Fruit fly (Drosophila melanogaster) whole organism, embryonic: Measurements from ENCODE around the gene Tom40.
A peak's percentile ranks its signal among the peaks of the same experiment; 100 is the strongest.

ENCODE experiments used
- ATbp ChIP-seq: fragments of 200-800 bp; sonication (Bioruptor generic); optimal IDR thresholded peaks from 2 replicates; lab custom pipeline; 2017; ENCODE audit warnings: missing biosample characterization, mild to moderate bottlenecking, missing genetic modification characterization, missing genetic modification reagents
- Adf1 ChIP-seq: fragments of 200-800 bp; sonication (Bioruptor generic); IDR thresholded peaks from 2 replicates; pipeline ENCODE4 v1.3.6; 2022; ENCODE audit warnings: missing biosample characterization, missing genetic modification characterization
- Atf3 ChIP-seq: fragments of 200-800 bp; sonication (Bioruptor generic); optimal IDR thresholded peaks from 3 replicates; lab custom pipeline; 2016; ENCODE audit warnings: missing biosample characterization, missing genetic modification characterization
- CG10267 ChIP-seq: fragments of 200-800 bp; sonication (Bioruptor generic); optimal IDR thresholded peaks from 2 replicates; lab custom pipeline; 2018; ENCODE audit warnings: missing biosample characterization, mild to moderate bottlenecking, missing genetic modification characterization, moderate library complexity
- CG11247 ChIP-seq: fragments of 200-800 bp; sonication (Bioruptor generic); IDR thresholded peaks from 2 replicates; pipeline ENCODE4 v1.3.6; 2022; ENCODE audit warnings: missing biosample characterization, missing genetic modification characterization
- CG12219 ChIP-seq: fragments of 200-800 bp; sonication (Bioruptor generic); optimal IDR thresholded peaks from 3 replicates; lab custom pipeline; 2018; ENCODE audit warnings: missing biosample characterization, mild to moderate bottlenecking, missing genetic modification characterization
- CG1233 ChIP-seq: fragments of 200-800 bp; sonication (Bioruptor generic); optimal IDR thresholded peaks from 4 replicates; lab custom pipeline; 2018; ENCODE audit warnings: missing biosample characterization, mild to moderate bottlenecking, missing genetic modification characterization
- CG12769 ChIP-seq: fragments of 200-800 bp; sonication (Bioruptor generic); optimal IDR thresholded peaks from 2 replicates; lab custom pipeline; 2019; ENCODE audit warnings: missing biosample characterization, mild to moderate bottlenecking, missing genetic modification characterization, moderate library complexity
- CG13287 ChIP-seq: fragments of 200-800 bp; sonication (Bioruptor generic); IDR thresholded peaks from 2 replicates; pipeline ENCODE4 v1.3.6; 2022; ENCODE audit warnings: missing biosample characterization, missing genetic modification characterization; ENCODE audit not compliant: partially characterized antibody
- CG15011 ChIP-seq: fragments of 200-800 bp; sonication (Bioruptor generic); optimal IDR thresholded peaks from 3 replicates; lab custom pipeline; 2018; ENCODE audit warnings: missing biosample characterization, mild to moderate bottlenecking, missing genetic modification characterization
- CG17359 ChIP-seq: fragments of 200-800 bp; sonication (Bioruptor generic); optimal IDR thresholded peaks from 3 replicates; lab custom pipeline; 2018; ENCODE audit warnings: missing biosample characterization, mild to moderate bottlenecking, missing genetic modification characterization, moderate library complexity
- CG30431 ChIP-seq: fragments of 200-800 bp; sonication (Bioruptor generic); optimal IDR thresholded peaks from 2 replicates; lab custom pipeline; 2017; ENCODE audit warnings: missing biosample characterization, missing genetic modification characterization
- CG3163 ChIP-seq: fragments of 200-800 bp; sonication (Bioruptor generic); optimal IDR thresholded peaks from 3 replicates; lab custom pipeline; 2016; ENCODE audit warnings: missing biosample characterization, missing genetic modification characterization
- CG4360 ChIP-seq: fragments of 200-800 bp; sonication (Bioruptor generic); IDR thresholded peaks from 2 replicates; pipeline ENCODE4 v1.3.6; 2022; ENCODE audit warnings: missing biosample characterization, missing genetic modification characterization
- CG4730 ChIP-seq: fragments of 200-800 bp; sonication (Bioruptor generic); IDR thresholded peaks from 2 replicates; pipeline ENCODE4 v1.3.6; 2022; ENCODE audit warnings: missing biosample characterization, missing genetic modification characterization
- CG8290 ChIP-seq, 3 experiments: fragments of 200-800 bp; sonication (Bioruptor generic); optimal IDR thresholded peaks; 2 replicates each; lab custom pipeline; 2016 to 2019; ENCODE audit warnings: missing biosample characterization in 3 of 3, missing genetic modification characterization in 3 of 3, mild to moderate bottlenecking in 2 of 3, moderate library complexity in 1 of 3
- CG8478 ChIP-seq: fragments of >200 bp; optimal IDR thresholded peaks from 2 replicates; lab custom pipeline; 2018
- Drgx ChIP-seq: fragments of 200-800 bp; sonication (Bioruptor generic); IDR thresholded peaks from 2 replicates; pipeline ENCODE4 v1.3.6; 2022; ENCODE audit warnings: missing biosample characterization, missing genetic modification characterization
- Fer1 ChIP-seq: fragments of 200-800 bp; sonication (Bioruptor generic); optimal IDR thresholded peaks from 2 replicates; lab custom pipeline; 2017; ENCODE audit warnings: missing biosample characterization, mild to moderate bottlenecking, missing genetic modification characterization
- HLHmδ ChIP-seq: fragments of 200-800 bp; sonication (Bioruptor generic); optimal IDR thresholded peaks from 2 replicates; lab custom pipeline; 2018; ENCODE audit warnings: missing biosample characterization, mild to moderate bottlenecking, missing genetic modification characterization, moderate library complexity
- Med ChIP-seq: fragments of 200-800 bp; sonication (Bioruptor generic); peaks from one replicate; lab custom pipeline; 2016; ENCODE audit warnings: missing biosample characterization, missing genetic modification characterization, mild to moderate bottlenecking, inconsistent platforms, moderate library complexity
- NC2β ChIP-seq: fragments of 200-800 bp; sonication (Bioruptor generic); optimal IDR thresholded peaks from 2 replicates; lab custom pipeline; 2016; ENCODE audit warnings: missing biosample characterization, missing genetic modification characterization
- Neu2 ChIP-seq: fragments of 200-800 bp; sonication (Bioruptor generic); optimal IDR thresholded peaks from 3 replicates; lab custom pipeline; 2016; ENCODE audit warnings: missing biosample characterization, missing genetic modification characterization, borderline replicate concordance
- Nf-YC ChIP-seq: fragments of 200-800 bp; optimal IDR thresholded peaks from 3 replicates; lab custom pipeline; 2019; ENCODE audit warnings: missing biosample characterization, mild to moderate bottlenecking, missing genetic modification characterization, moderate library complexity
- Rfx ChIP-seq: fragments of 200-800 bp; sonication (Bioruptor generic); IDR thresholded peaks from 2 replicates; pipeline ENCODE4 v1.3.6; 2022; ENCODE audit warnings: missing biosample characterization, missing genetic modification characterization
- aop ChIP-seq: fragments of 200-800 bp; sonication (Bioruptor generic); IDR thresholded peaks from 2 replicates; pipeline ENCODE4 v1.3.6; 2022; ENCODE audit warnings: missing biosample characterization, missing genetic modification characterization
- cg ChIP-seq: fragments of 200-800 bp; sonication (Bioruptor generic); optimal IDR thresholded peaks from 3 replicates; lab custom pipeline; 2019; ENCODE audit warnings: missing biosample characterization, mild to moderate bottlenecking, missing genetic modification characterization, moderate library complexity
- chm ChIP-seq: fragments of 200-800 bp; sonication (Bioruptor generic); IDR thresholded peaks from 2 replicates; pipeline ENCODE4 v1.3.6; 2022; ENCODE audit warnings: missing biosample characterization, missing genetic modification characterization
- ci ChIP-seq: fragments of 200-800 bp; sonication (Bioruptor generic); IDR thresholded peaks from 3 replicates; pipeline ENCODE4 v1.3.6; 2022; ENCODE audit warnings: missing biosample characterization, missing genetic modification characterization
- fd3F ChIP-seq: fragments of 200-800 bp; sonication (Bioruptor generic); optimal IDR thresholded peaks from 2 replicates; lab custom pipeline; 2018; ENCODE audit warnings: missing biosample characterization, mild to moderate bottlenecking, missing genetic modification characterization, moderate library complexity
- ftz-f1 ChIP-seq: fragments of 200-800 bp; sonication (Bioruptor generic); optimal IDR thresholded peaks from 2 replicates; lab custom pipeline; 2016; ENCODE audit warnings: missing biosample characterization, missing genetic modification characterization
- gcm ChIP-seq: fragments of 200-800 bp; sonication (Bioruptor generic); optimal IDR thresholded peaks from 2 replicates; lab custom pipeline; 2019; ENCODE audit warnings: missing biosample characterization, mild to moderate bottlenecking, missing genetic modification characterization, moderate library complexity
- gem ChIP-seq: fragments of 200-800 bp; sonication (Bioruptor generic); optimal IDR thresholded peaks from 2 replicates; lab custom pipeline; 2019; ENCODE audit warnings: missing biosample characterization, mild to moderate bottlenecking, missing genetic modification characterization, moderate library complexity
- oc ChIP-seq: fragments of 200-800 bp; sonication (Bioruptor generic); optimal IDR thresholded peaks from 2 replicates; lab custom pipeline; 2018; ENCODE audit warnings: missing biosample characterization, mild to moderate bottlenecking, missing genetic modification characterization, moderate library complexity
- onecut ChIP-seq: fragments of 200-800 bp; sonication (Bioruptor generic); IDR thresholded peaks from 2 replicates; pipeline ENCODE4 v1.3.6; 2022; ENCODE audit warnings: missing biosample characterization, missing genetic modification characterization
- prd ChIP-seq, 3 experiments: fragments of >200 bp in 2 of 3; fragments of 200-800 bp in 1 of 3; sonication (Bioruptor generic) in 1 of 3; optimal IDR thresholded peaks in 2 of 3; IDR thresholded peaks in 1 of 3; 2 replicates in 2 of 3; 3 replicates in 1 of 3; pipeline versions ENCODE4 v1.3.6 to Lab custom; 2017 to 2022; ENCODE audit warnings: missing biosample characterization in 1 of 3, missing genetic modification characterization in 1 of 3
- sc ChIP-seq, 3 experiments: fragments of >200 bp in 2 of 3; fragments of 200-800 bp in 1 of 3; sonication (Bioruptor generic) in 1 of 3; optimal IDR thresholded peaks; 2 replicates in 2 of 3; 3 replicates in 1 of 3; lab custom pipeline; 2017; ENCODE audit warnings: mild to moderate bottlenecking in 1 of 3, missing biosample characterization in 1 of 3, missing genetic modification characterization in 1 of 3, missing genetic modification reagents in 1 of 3
- sqz ChIP-seq: fragments of 200-800 bp; sonication (Bioruptor generic); optimal IDR thresholded peaks from 3 replicates; lab custom pipeline; 2018; ENCODE audit warnings: missing biosample characterization, mild to moderate bottlenecking, missing genetic modification characterization
- sr ChIP-seq: fragments of 200-800 bp; sonication (Bioruptor generic); IDR thresholded peaks from 3 replicates; pipeline ENCODE4 v1.3.6; 2022; ENCODE audit warnings: missing biosample characterization, missing genetic modification characterization
- trem ChIP-seq: fragments of 200-800 bp; optimal IDR thresholded peaks from 3 replicates; lab custom pipeline; 2019; ENCODE audit warnings: missing biosample characterization, mild to moderate bottlenecking, missing genetic modification characterization, moderate library complexity
- twi ChIP-seq: fragments of 200-800 bp; optimal IDR thresholded peaks from 2 replicates; lab custom pipeline; 2019; ENCODE audit warnings: missing biosample characterization, mild to moderate bottlenecking, missing genetic modification characterization, moderate library complexity
- wek ChIP-seq: fragments of 200-800 bp; sonication (Bioruptor generic); optimal IDR thresholded peaks from 3 replicates; lab custom pipeline; 2018; ENCODE audit warnings: missing biosample characterization, mild to moderate bottlenecking, missing genetic modification characterization, moderate library complexity
- yki ChIP-seq: fragments of >200 bp; optimal IDR thresholded peaks from 3 replicates; lab custom pipeline; 2018

Gene Tom40

DNA sequence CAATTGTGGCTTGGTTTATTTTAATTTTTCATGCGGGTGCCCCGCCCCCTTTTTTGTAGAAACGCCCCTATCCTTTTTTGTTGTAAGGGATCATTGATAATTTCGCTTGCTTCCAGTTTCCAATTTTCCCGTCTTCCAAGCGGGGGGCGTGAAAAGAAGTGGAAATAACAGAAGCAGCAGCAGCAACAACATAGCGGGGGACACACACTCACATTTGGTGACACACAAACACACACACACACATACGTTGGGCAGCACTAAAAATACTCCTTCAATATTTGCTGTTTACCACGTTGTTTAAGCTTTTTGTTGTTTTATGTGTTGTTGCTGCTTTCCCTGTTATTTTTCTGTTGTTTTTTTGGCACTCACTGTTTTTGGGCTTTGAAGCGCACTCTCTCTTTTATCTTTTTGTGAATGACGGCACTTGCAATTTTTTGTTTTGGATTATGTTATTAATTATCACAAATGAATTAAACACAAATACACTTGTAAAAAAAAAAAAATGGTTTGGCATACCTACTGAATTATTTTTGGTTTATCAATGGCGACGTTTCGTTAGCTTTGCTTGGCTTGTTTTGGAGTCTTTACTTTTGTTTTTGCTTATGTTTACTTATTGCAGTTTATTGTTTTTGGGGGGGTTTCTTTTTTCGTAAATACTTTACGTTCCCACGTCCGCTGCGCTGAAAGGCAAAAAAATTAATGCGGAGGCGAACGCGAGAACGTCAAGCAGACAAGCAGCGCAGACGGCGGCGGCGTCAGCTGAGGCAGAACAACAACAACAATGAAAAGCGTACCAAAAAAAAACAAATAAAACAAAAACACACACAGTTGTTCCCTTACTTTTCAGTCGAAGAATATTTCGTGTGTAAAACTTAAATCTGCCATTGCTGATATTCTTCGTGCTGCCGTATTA lies 32.2 kb upstream of the Tom40 start (continued):
- peak; percentile 41; the same call in 2 of the 3 replicates for TF ChIP-seq sr (GFP tag; lab: Robert Waterston, UW)
- peak; percentile 23 for TF ChIP-seq sqz
- TF ChIP-seq CG30431 = no peak
- TF ChIP-seq ATbp (GFP tag; lab: Kevin White, UChicago) = no peak
- TF ChIP-seq CG4730 (GFP tag; lab: Robert Waterston, UW) = no peak
- TF ChIP-seq fd3F (GFP tag; lab: Kevin White, UChicago) = no peak
- TF ChIP-seq yki (lab: Kevin White, UChicago) = no peak
- TF ChIP-seq CG3163 (GFP tag; lab: Kevin White, UChicago) = peak; percentile 45
- TF ChIP-seq Med (GFP tag; lab: Kevin White, UChicago) = peak; percentile 74
- TF ChIP-seq CG4360 (GFP tag; lab: Robert Waterston, UW) = peak; percentile 90
- no peak for TF ChIP-seq prd (optimal IDR thresholded peaks at IDR 0.05; lab: Kevin White, UChicago)
- TF ChIP-seq prd (GFP tag; IDR thresholded peaks at IDR 0.05; lab: Robert Waterston, UW) = no peak
- TF ChIP-seq NC2β (GFP tag; lab: Kevin White, UChicago) = no peak
- TF ChIP-seq CG11247 (GFP tag; lab: Robert Waterston, UW) = no peak
- TF ChIP-seq gem (tag; lab: Kevin White, UChicago) = peak; percentile 5
- TF ChIP-seq twi (tag; lab: Kevin White, UChicago) = peak; percentile 22
- TF ChIP-seq CG12219 = no peak
- TF ChIP-seq Fer1 (GFP tag; lab: Kevin White, UChicago) = no peak
- TF ChIP-seq CG8290 (GFP tag; optimal IDR thresholded peaks at IDR 0.05; lab: Kevin White, UChicago) = no peak
- peak in 1 of 2 experiments; percentile 36 for TF ChIP-seq CG8290 (tag; optimal IDR thresholded peaks at IDR 0.05; lab: Kevin White, UChicago)
- TF ChIP-seq oc = no peak
- no peak for TF ChIP-seq CG8478 (lab: Kevin White, UChicago)
- TF ChIP-seq CG12769 (tag; lab: Kevin White, UChicago) = peak; percentile 14
- TF ChIP-seq aop = no peak
- peak; percentile 53; the same call in 2 of the 3 replicates for TF ChIP-seq ci (GFP tag; lab: Robert Waterston, UW)
- TF ChIP-seq Nf-YC (tag; lab: Kevin White, UChicago) = no peak
- no peak for TF ChIP-seq onecut (GFP tag; lab: Robert Waterston, UW)
- no peak for TF ChIP-seq Atf3 (GFP tag; lab: Kevin White, UChicago)
- TF ChIP-seq trem = no peak
- peak; percentile 7 for TF ChIP-seq CG1233 (GFP tag; lab: Kevin White, UChicago)
- no peak for TF ChIP-seq CG13287 (GFP tag; lab: Robert Waterston, UW)
- TF ChIP-seq Rfx (GFP tag; lab: Robert Waterston, UW) = peak; percentile 22; the same call in 1 of the 2 replicates
- TF ChIP-seq Adf1 (GFP tag; lab: Robert Waterston, UW) = peak; percentile 87
- no peak for TF ChIP-seq Neu2 (GFP tag; lab: Kevin White, UChicago)
- TF ChIP-seq CG15011 = peak; percentile 17
- peak; percentile 15 for TF ChIP-seq wek
- 0 out of 2 replicates have a peak, but pooled peaks have one; percentile 7 for TF ChIP-seq chm (GFP tag; lab: Robert Waterston, UW)
- peak; percentile 48 for TF ChIP-seq cg (GFP tag; lab: Kevin White, UChicago)
- peak; percentile 64 for TF ChIP-seq gcm (GFP tag; lab: Kevin White, UChicago)
- TF ChIP-seq CG10267 (tag; lab: Kevin White, UChicago) = no peak
- TF ChIP-seq HLHmδ = no peak
- peak; percentile 5; the same call in 1 of the 2 replicates for TF ChIP-seq Drgx (GFP tag; lab: Robert Waterston, UW)
- peak; percentile 7 for TF ChIP-seq CG17359
- TF ChIP-seq ftz-f1 (GFP tag; lab: Kevin White, UChicago) = no peak
- no peak for TF ChIP-seq sc (optimal IDR thresholded peaks at IDR 0.05; lab: Kevin White, UChicago)
- TF ChIP-seq sc (GFP tag; optimal IDR thresholded peaks at IDR 0.05; lab: Kevin White, UChicago) = no peak
